Fruit fly (Drosophila melanogaster) whole organism, prepupa: Measurements from ENCODE around the gene mRpS11.

ENCODE experiments used
- Blimp-1 ChIP-seq: fragments of 200-800 bp; sonication (Bioruptor generic); optimal IDR thresholded peaks from 3 replicates; lab custom pipeline; 2017; ENCODE audit warnings: missing biosample characterization, missing genetic modification characterization, mild to moderate bottlenecking, moderate library complexity, missing genetic modification reagents
- CG10631 ChIP-seq: fragments of 200-800 bp; sonication (Bioruptor generic); optimal IDR thresholded peaks from 2 replicates; lab custom pipeline; 2016; ENCODE audit warnings: missing biosample characterization, missing genetic modification characterization
- CG10669 ChIP-seq: fragments of 200-800 bp; sonication (Bioruptor generic); optimal IDR thresholded peaks from 3 replicates; lab custom pipeline; 2018; ENCODE audit warnings: missing biosample characterization, mild to moderate bottlenecking, missing genetic modification characterization, moderate library complexity
- CG11294 ChIP-seq: fragments of 200-800 bp; sonication (Bioruptor generic); IDR thresholded peaks from 2 replicates; pipeline ENCODE4 v1.3.6; 2022; ENCODE audit warnings: missing biosample characterization, missing genetic modification characterization
- CG11762 ChIP-seq: fragments of 200-800 bp; sonication (Bioruptor generic); optimal IDR thresholded peaks from 3 replicates; lab custom pipeline; 2016; ENCODE audit warnings: missing biosample characterization, missing genetic modification characterization; ENCODE audit not compliant: insufficient read depth
- CG16779 ChIP-seq: fragments of 200-800 bp; sonication (Bioruptor generic); optimal IDR thresholded peaks from 3 replicates; lab custom pipeline; 2017; ENCODE audit warnings: missing biosample characterization, mild to moderate bottlenecking, missing genetic modification characterization
- CG31627 ChIP-seq: fragments of 200-800 bp; sonication (Bioruptor generic); optimal IDR thresholded peaks from 3 replicates; lab custom pipeline; 2016; ENCODE audit warnings: missing biosample characterization, missing genetic modification characterization
- CG32006 ChIP-seq: fragments of 200-800 bp; sonication (Bioruptor generic); optimal IDR thresholded peaks from 3 replicates; lab custom pipeline; 2017; ENCODE audit warnings: missing biosample characterization, mild to moderate bottlenecking, missing genetic modification characterization
- CG4318 ChIP-seq: fragments of 200-800 bp; sonication (Bioruptor generic); optimal IDR thresholded peaks from 3 replicates; lab custom pipeline; 2017; ENCODE audit warnings: missing biosample characterization, mild to moderate bottlenecking, missing genetic modification characterization
- CG6792 ChIP-seq: fragments of 200-800 bp; sonication (Bioruptor generic); optimal IDR thresholded peaks from 3 replicates; lab custom pipeline; 2016; ENCODE audit warnings: missing biosample characterization, missing genetic modification characterization
- CG6808 ChIP-seq: fragments of 200-800 bp; sonication (Bioruptor generic); optimal IDR thresholded peaks from 3 replicates; lab custom pipeline; 2017; ENCODE audit warnings: missing biosample characterization, missing genetic modification characterization, mild to moderate bottlenecking, moderate library complexity, missing genetic modification reagents
- CG6854 ChIP-seq: fragments of 200-800 bp; sonication (Bioruptor generic); optimal IDR thresholded peaks from 2 replicates; lab custom pipeline; 2017; ENCODE audit warnings: missing biosample characterization, mild to moderate bottlenecking, missing genetic modification characterization
- CG7368 ChIP-seq: fragments of 200-800 bp; sonication (Bioruptor generic); optimal IDR thresholded peaks from 3 replicates; lab custom pipeline; 2016; ENCODE audit warnings: missing biosample characterization, missing genetic modification characterization
- CG8632 ChIP-seq: fragments of 200-800 bp; sonication (Bioruptor generic); optimal IDR thresholded peaks from 3 replicates; lab custom pipeline; 2016; ENCODE audit warnings: missing biosample characterization, missing genetic modification characterization
- CG9139 ChIP-seq: fragments of 200-800 bp; sonication (Bioruptor generic); optimal IDR thresholded peaks from 3 replicates; lab custom pipeline; 2017; ENCODE audit warnings: missing biosample characterization, mild to moderate bottlenecking, missing genetic modification characterization
- Eip75B ChIP-seq: fragments of 200-800 bp; sonication (Bioruptor generic); optimal IDR thresholded peaks from 3 replicates; lab custom pipeline; 2016; ENCODE audit warnings: missing biosample characterization, missing genetic modification characterization
- Eip78C ChIP-seq: fragments of 200-800 bp; sonication (Bioruptor generic); peaks from one replicate; lab custom pipeline; 2016; ENCODE audit warnings: missing biosample characterization, missing genetic modification characterization
- Eip93F ChIP-seq: fragments of 200-800 bp; sonication (Bioruptor generic); optimal IDR thresholded peaks from 2 replicates; lab custom pipeline; 2016; ENCODE audit warnings: missing biosample characterization, mild to moderate bottlenecking, missing genetic modification characterization
- Ets21C ChIP-seq: fragments of 200-800 bp; sonication (Bioruptor generic); optimal IDR thresholded peaks from 3 replicates; lab custom pipeline; 2016; ENCODE audit warnings: missing biosample characterization, missing genetic modification characterization
- Ets96B ChIP-seq: fragments of 200-800 bp; optimal IDR thresholded peaks from 2 replicates; lab custom pipeline; 2019; ENCODE audit warnings: missing biosample characterization, mild to moderate bottlenecking, missing genetic modification characterization, moderate library complexity
- Gug ChIP-seq: fragments of 200-800 bp; sonication (Bioruptor generic); IDR thresholded peaks from 2 replicates; pipeline ENCODE4 v1.3.6; 2022; ENCODE audit warnings: missing biosample characterization, missing genetic modification characterization
- Hr38 ChIP-seq: sonication (Bioruptor generic); optimal IDR thresholded peaks from 2 replicates; lab custom pipeline; 2016; ENCODE audit warnings: missing biosample characterization, missing genetic modification characterization
- Hr39 ChIP-seq: fragments of 200-800 bp; sonication (Bioruptor generic); optimal IDR thresholded peaks from 2 replicates; lab custom pipeline; 2016; ENCODE audit warnings: missing biosample characterization, missing genetic modification characterization
- Hr4 ChIP-seq: fragments of 200-800 bp; sonication (Bioruptor generic); optimal IDR thresholded peaks from 3 replicates; lab custom pipeline; 2016; ENCODE audit warnings: missing biosample characterization, missing genetic modification characterization
- Lpt ChIP-seq: fragments of 200-800 bp; sonication (Bioruptor generic); optimal IDR thresholded peaks from 3 replicates; lab custom pipeline; 2016; ENCODE audit warnings: missing biosample characterization, missing genetic modification characterization
- Met ChIP-seq: fragments of 200-800 bp; sonication (Bioruptor generic); optimal IDR thresholded peaks from 3 replicates; lab custom pipeline; 2016; ENCODE audit warnings: missing biosample characterization, missing genetic modification characterization
- OdsH ChIP-seq: fragments of 200-800 bp; sonication (Bioruptor generic); optimal IDR thresholded peaks from 3 replicates; lab custom pipeline; 2016; ENCODE audit warnings: missing biosample characterization, missing genetic modification characterization
- Smox ChIP-seq: fragments of 200-800 bp; sonication (Bioruptor generic); optimal IDR thresholded peaks from 3 replicates; lab custom pipeline; 2016; ENCODE audit warnings: missing biosample characterization, missing genetic modification characterization
- Sox102F ChIP-seq: fragments of 200-800 bp; sonication (Bioruptor generic); optimal IDR thresholded peaks from 2 replicates; lab custom pipeline; 2016; ENCODE audit warnings: missing biosample characterization, mild to moderate bottlenecking, missing genetic modification characterization
- Sox14 ChIP-seq: fragments of 200-800 bp; sonication (Bioruptor generic); optimal IDR thresholded peaks from 3 replicates; lab custom pipeline; 2016; ENCODE audit warnings: missing biosample characterization, missing genetic modification characterization
- achi ChIP-seq: fragments of 200-800 bp; sonication (Bioruptor generic); optimal IDR thresholded peaks from 3 replicates; lab custom pipeline; 2016; ENCODE audit warnings: missing biosample characterization, missing genetic modification characterization
- acj6 ChIP-seq: fragments of 200-800 bp; sonication (Bioruptor generic); optimal IDR thresholded peaks from 3 replicates; lab custom pipeline; 2016; ENCODE audit warnings: missing biosample characterization, missing genetic modification characterization
- cyc ChIP-seq: fragments of 200-800 bp; sonication (Bioruptor generic); optimal IDR thresholded peaks from 3 replicates; lab custom pipeline; 2016; ENCODE audit warnings: missing biosample characterization, missing genetic modification characterization
- dac ChIP-seq: fragments of 200-800 bp; sonication (Bioruptor generic); optimal IDR thresholded peaks from 2 replicates; lab custom pipeline; 2017; ENCODE audit warnings: missing biosample characterization, mild to moderate bottlenecking, missing genetic modification characterization
- dsx ChIP-seq: fragments of 200-800 bp; optimal IDR thresholded peaks from 3 replicates; lab custom pipeline; 2019; ENCODE audit warnings: missing biosample characterization, mild to moderate bottlenecking, missing genetic modification characterization, moderate library complexity; ENCODE audit not compliant: poor library complexity, severe bottlenecking
- eg ChIP-seq: fragments of 200-800 bp; sonication (Bioruptor generic); IDR thresholded peaks from 3 replicates; pipeline ENCODE4 v1.3.6; 2022; ENCODE audit warnings: missing biosample characterization, missing genetic modification characterization
- esn ChIP-seq: fragments of 200-800 bp; sonication (Bioruptor generic); optimal IDR thresholded peaks from 2 replicates; lab custom pipeline; 2016; ENCODE audit warnings: missing biosample characterization, mild to moderate bottlenecking, missing genetic modification characterization, moderate library complexity
- fd85E ChIP-seq: fragments of 200-800 bp; sonication (Bioruptor generic); optimal IDR thresholded peaks from 3 replicates; lab custom pipeline; 2016; ENCODE audit warnings: missing biosample characterization, missing genetic modification characterization
- fkh ChIP-seq: fragments of 200-800 bp; sonication (Bioruptor generic); optimal IDR thresholded peaks from 3 replicates; lab custom pipeline; 2017; ENCODE audit warnings: missing biosample characterization, mild to moderate bottlenecking, missing genetic modification characterization, moderate library complexity
- lz ChIP-seq: fragments of 200-800 bp; sonication (Bioruptor generic); optimal IDR thresholded peaks from 3 replicates; lab custom pipeline; 2016; ENCODE audit warnings: missing biosample characterization, missing genetic modification characterization
- pdm3 ChIP-seq: fragments of 200-800 bp; sonication (Bioruptor generic); optimal IDR thresholded peaks from 3 replicates; lab custom pipeline; 2016; ENCODE audit warnings: missing biosample characterization, missing genetic modification characterization
- salr ChIP-seq, 2 experiments: fragments of 200-800 bp; sonication (Bioruptor generic); optimal IDR thresholded peaks; 3 replicates each; lab custom pipeline; 2016 to 2018; ENCODE audit warnings: missing biosample characterization in 2 of 2, missing genetic modification characterization in 2 of 2, mild to moderate bottlenecking in 1 of 2
- spab ChIP-seq: fragments of 200-800 bp; sonication (Bioruptor generic); optimal IDR thresholded peaks from 2 replicates; lab custom pipeline; 2017; ENCODE audit warnings: missing biosample characterization, mild to moderate bottlenecking, missing genetic modification characterization, missing genetic modification reagents
- vri ChIP-seq: fragments of 200-800 bp; sonication (Bioruptor generic); optimal IDR thresholded peaks from 3 replicates; lab custom pipeline; 2016; ENCODE audit warnings: missing biosample characterization, mild to moderate bottlenecking, missing genetic modification characterization

The mRpS11 gene

dm6 chr3R:17062705-17063104 lies 9.8 kb upstream of the mRpS11 start:
- TF ChIP-seq Gug (GFP tag; lab: Robert Waterston, UW): no peak
- TF ChIP-seq CG31627 (GFP tag; lab: Kevin White, UChicago): no peak
- no peak for TF ChIP-seq Hr38 (GFP tag; lab: Kevin White, UChicago)
- no peak for TF ChIP-seq CG9139 (GFP tag; lab: Kevin White, UChicago)
- TF ChIP-seq Sox102F (GFP tag; lab: Kevin White, UChicago): no peak
- TF ChIP-seq fd85E: no peak
- TF ChIP-seq CG10669 (GFP tag; lab: Kevin White, UChicago): no peak
- TF ChIP-seq spab (GFP tag; lab: Kevin White, UChicago): no peak
- TF ChIP-seq Eip78C: no peak
- no peak for TF ChIP-seq CG6808
- TF ChIP-seq CG6792 (GFP tag; lab: Kevin White, UChicago): no peak
- no peak for TF ChIP-seq Smox (GFP tag; lab: Kevin White, UChicago)

- peak; percentile 35 for TF ChIP-seq fkh (GFP tag; lab: Kevin White, UChicago)
- no peak for TF ChIP-seq lz (GFP tag; lab: Kevin White, UChicago)
- TF ChIP-seq CG31627 (GFP tag; lab: Kevin White, UChicago): no peak
- TF ChIP-seq CG16779: no peak
- no peak for TF ChIP-seq Sox14 (GFP tag; lab: Kevin White, UChicago)
- 0 out of 3 replicates have a peak, but pooled peaks have one; percentile 29 for TF ChIP-seq eg
- no peak for TF ChIP-seq Met (GFP tag; lab: Kevin White, UChicago)
- TF ChIP-seq Eip75B: no peak
- TF ChIP-seq spab (GFP tag; lab: Kevin White, UChicago): no peak
These were observed 8.8 kb upstream of the mRpS11 start for dm6 chr3R:17063763-17064162.

- peak; percentile 89 for TF ChIP-seq Lpt (GFP tag; lab: Kevin White, UChicago)
- peak; percentile 97 for TF ChIP-seq pdm3
- peak; percentile 90 for TF ChIP-seq CG6792 (GFP tag; lab: Kevin White, UChicago)
- peak; percentile 79 to 90 for TF ChIP-seq salr (GFP tag; optimal IDR thresholded peaks at IDR 0.05; lab: Kevin White, UChicago)
- peak; percentile 93 for TF ChIP-seq acj6 (GFP tag; lab: Kevin White, UChicago)
- peak; percentile 97 for TF ChIP-seq CG32006 (GFP tag; lab: Kevin White, UChicago)
- TF ChIP-seq CG11762 (GFP tag; lab: Kevin White, UChicago): peak; percentile 90
- peak; percentile 92 for TF ChIP-seq CG4318 (GFP tag; lab: Kevin White, UChicago)
- peak; percentile 98 for TF ChIP-seq Met (GFP tag; lab: Kevin White, UChicago)
- peak; percentile 96 for TF ChIP-seq Hr39 (GFP tag; lab: Kevin White, UChicago)
- peak; percentile 91 for TF ChIP-seq Ets96B
- peak; percentile 97 for TF ChIP-seq CG31627 (GFP tag; lab: Kevin White, UChicago)
- peak; percentile 90 for TF ChIP-seq CG7368 (GFP tag; lab: Kevin White, UChicago)
- TF ChIP-seq eg: peak; percentile 91
- peak; percentile 97 for TF ChIP-seq Hr4 (GFP tag; lab: Kevin White, UChicago)
- peak; percentile 10; the same call in 1 of the 2 replicates for TF ChIP-seq CG11294
- TF ChIP-seq fkh (GFP tag; lab: Kevin White, UChicago): peak; percentile 99
- peak; percentile 97 for TF ChIP-seq Eip75B
- TF ChIP-seq cyc (GFP tag; lab: Kevin White, UChicago): peak; percentile 97
- no peak for TF ChIP-seq Hr38 (GFP tag; lab: Kevin White, UChicago)
- peak; percentile 94 for TF ChIP-seq Ets21C (GFP tag; lab: Kevin White, UChicago)
- TF ChIP-seq Sox14 (GFP tag; lab: Kevin White, UChicago): peak; percentile 97
- TF ChIP-seq Eip93F (GFP tag; lab: Kevin White, UChicago): peak; percentile 92
- TF ChIP-seq Sox102F (GFP tag; lab: Kevin White, UChicago): peak; percentile 97
- peak; percentile 86 for TF ChIP-seq dsx (GFP tag; lab: Kevin White, UChicago)
- peak; percentile 84 for TF ChIP-seq Gug (GFP tag; lab: Robert Waterston, UW)
- peak; percentile 94 for TF ChIP-seq OdsH (GFP tag; lab: Kevin White, UChicago)
- peak; percentile 95 for TF ChIP-seq vri
- peak; percentile 94 for TF ChIP-seq achi (GFP tag; lab: Kevin White, UChicago)
- TF ChIP-seq Blimp-1 (GFP tag; lab: Kevin White, UChicago): peak; percentile 96
- peak; percentile 93 for TF ChIP-seq CG8632 (GFP tag; lab: Kevin White, UChicago)
- peak; percentile 91 for TF ChIP-seq dac
- TF ChIP-seq CG6854: peak; percentile 86
- peak; percentile 98 for TF ChIP-seq lz (GFP tag; lab: Kevin White, UChicago)
- TF ChIP-seq CG10631: peak; percentile 91
- TF ChIP-seq Smox (GFP tag; lab: Kevin White, UChicago): peak; percentile 97
- peak; percentile 98 for TF ChIP-seq esn
These were observed 7.3 kb upstream of the mRpS11 start for dm6 chr3R:17065018-17065784.
